Worm (Caenorhabditis elegans) whole organism, L3 larva: Measurements from ENCODE around the gene H10E21.1.

ENCODE experiments used
- R02D3.7 ChIP-seq: fragments of 150-350 bp; optimal IDR thresholded peaks from 2 replicates; lab custom pipeline; 2014; ENCODE audit warnings: missing biosample characterization, missing genetic modification characterization
- ZK546.5 ChIP-seq: sonication (generic microtip); optimal IDR thresholded peaks from 2 replicates; lab custom pipeline; 2017; ENCODE audit warnings: missing biosample characterization, missing genetic modification characterization
- aly-2 ChIP-seq: fragments of 150-350 bp; optimal IDR thresholded peaks from 2 replicates; lab custom pipeline; 2014; ENCODE audit warnings: missing biosample characterization, missing genetic modification characterization
- ama-1 ChIP-seq: fragments of 150-350 bp; optimal IDR thresholded peaks from 2 replicates; lab custom pipeline; 2018
- ceh-16 ChIP-seq: sonication (generic microtip); optimal IDR thresholded peaks from 2 replicates; lab custom pipeline; 2017; ENCODE audit warnings: missing biosample characterization, missing genetic modification characterization
- ceh-28 ChIP-seq: fragments of 150-350 bp; optimal IDR thresholded peaks from 2 replicates; lab custom pipeline; 2014; ENCODE audit warnings: missing biosample characterization, missing genetic modification reagents, missing genetic modification characterization
- ceh-82 ChIP-seq: fragments of 150-350 bp; optimal IDR thresholded peaks from 2 replicates; lab custom pipeline; 2014; ENCODE audit warnings: missing biosample characterization, missing genetic modification characterization
- ceh-9 ChIP-seq: sonication (generic microtip); optimal IDR thresholded peaks from 2 replicates; lab custom pipeline; 2018; ENCODE audit warnings: missing biosample characterization, missing genetic modification characterization
- daf-12 ChIP-seq: fragments of 150-350 bp; optimal IDR thresholded peaks from 2 replicates; lab custom pipeline; 2014; ENCODE audit warnings: missing biosample characterization, missing genetic modification reagents, missing genetic modification characterization
- egl-27 ChIP-seq: sonication (generic microtip); optimal IDR thresholded peaks from 4 replicates; lab custom pipeline; 2017; ENCODE audit warnings: missing biosample characterization, missing genetic modification reagents, missing genetic modification characterization
- egl-5 ChIP-seq: fragments of 150-350 bp; optimal IDR thresholded peaks from 2 replicates; lab custom pipeline; 2017; ENCODE audit warnings: missing biosample characterization, missing genetic modification reagents, missing genetic modification characterization, inconsistent platforms
- elt-2 ChIP-seq: sonication (generic microtip); optimal IDR thresholded peaks from 2 replicates; lab custom pipeline; 2016; ENCODE audit warnings: missing genetic modification reagents, mild to moderate bottlenecking, missing genetic modification characterization, missing compliant biosample characterization
- elt-3 ChIP-seq, 3 experiments: fragments of 150-350 bp in 1 of 3; sonication (generic microtip) in 2 of 3; optimal IDR thresholded peaks; 2 replicates in 2 of 3; 4 replicates in 1 of 3; lab custom pipeline; 2014 to 2017; ENCODE audit warnings: missing biosample characterization in 3 of 3, missing genetic modification characterization in 3 of 3
- eor-1 ChIP-seq, 2 experiments: fragments of 150-350 bp; optimal IDR thresholded peaks; 2 replicates each; lab custom pipeline; 2014 to 2018; ENCODE audit warnings: missing biosample characterization in 2 of 2, missing genetic modification characterization in 2 of 2
- fkh-10 ChIP-seq: sonication (generic microtip); optimal IDR thresholded peaks from 2 replicates; lab custom pipeline; 2017; ENCODE audit warnings: missing biosample characterization, missing genetic modification reagents, missing genetic modification characterization
- fkh-2 ChIP-seq: fragments of 150-350 bp; optimal IDR thresholded peaks from 2 replicates; lab custom pipeline; 2014; ENCODE audit warnings: missing biosample characterization, missing genetic modification reagents, missing genetic modification characterization
- fos-1 ChIP-seq: fragments of 150-350 bp; optimal IDR thresholded peaks from 2 replicates; lab custom pipeline; 2014; ENCODE audit warnings: missing biosample characterization, missing genetic modification characterization
- hmg-11 ChIP-seq: sonication (generic microtip); optimal IDR thresholded peaks from 2 replicates; lab custom pipeline; 2016; ENCODE audit warnings: missing genetic modification characterization, missing compliant biosample characterization
- jun-1 ChIP-seq: fragments of 150-350 bp; optimal IDR thresholded peaks from 2 replicates; lab custom pipeline; 2014; ENCODE audit warnings: missing biosample characterization, missing genetic modification reagents, missing genetic modification characterization
- lin-15B ChIP-seq: fragments of 150-350 bp; optimal IDR thresholded peaks from 2 replicates; lab custom pipeline; 2014; ENCODE audit warnings: missing biosample characterization, missing genetic modification characterization
- lin-39 ChIP-seq: fragments of 150-350 bp; optimal IDR thresholded peaks from 2 replicates; lab custom pipeline; 2018; ENCODE audit warnings: missing biosample characterization, missing genetic modification reagents, missing genetic modification characterization
- lsy-12 ChIP-seq: sonication (generic microtip); optimal IDR thresholded peaks from 2 replicates; lab custom pipeline; 2016; ENCODE audit warnings: mild to moderate bottlenecking, missing genetic modification characterization, missing compliant biosample characterization
- mdl-1 ChIP-seq: fragments of 150-350 bp; optimal IDR thresholded peaks from 2 replicates; lab custom pipeline; 2014; ENCODE audit warnings: missing biosample characterization, missing genetic modification characterization
- mml-1 ChIP-seq: fragments of 150-350 bp; sonication (generic microtip); optimal IDR thresholded peaks from 3 replicates; lab custom pipeline; 2014; ENCODE audit warnings: missing biosample characterization, missing genetic modification characterization
- nfya-1 ChIP-seq: sonication (generic microtip); optimal IDR thresholded peaks from 2 replicates; lab custom pipeline; 2017; ENCODE audit warnings: missing genetic modification characterization, mild to moderate bottlenecking, missing compliant biosample characterization, antibody characterized with exemption, moderate library complexity; ENCODE audit not compliant: insufficient read depth
- nhr-11 ChIP-seq: fragments of 150-350 bp; optimal IDR thresholded peaks from 2 replicates; lab custom pipeline; 2014; ENCODE audit warnings: missing biosample characterization, missing genetic modification characterization
- nhr-12 ChIP-seq: fragments of 150-350 bp; optimal IDR thresholded peaks from 2 replicates; lab custom pipeline; 2014; ENCODE audit warnings: missing biosample characterization, missing genetic modification characterization
- nhr-23 ChIP-seq: fragments of 150-350 bp; optimal IDR thresholded peaks from 2 replicates; lab custom pipeline; 2014; ENCODE audit warnings: missing biosample characterization, missing genetic modification reagents, missing genetic modification characterization
- nhr-237 ChIP-seq: fragments of 150-350 bp; optimal IDR thresholded peaks from 2 replicates; lab custom pipeline; 2014; ENCODE audit warnings: missing biosample characterization, missing genetic modification characterization
- nhr-25 ChIP-seq: sonication (generic microtip); optimal IDR thresholded peaks from 2 replicates; lab custom pipeline; 2017; ENCODE audit warnings: missing biosample characterization, missing genetic modification characterization
- nhr-43 ChIP-seq: sonication (generic microtip); optimal IDR thresholded peaks from 2 replicates; lab custom pipeline; 2016; ENCODE audit warnings: mild to moderate bottlenecking, missing genetic modification characterization, missing compliant biosample characterization; ENCODE audit not compliant: poor library complexity, severe bottlenecking
- nhr-67 ChIP-seq: fragments of 150-350 bp; optimal IDR thresholded peaks from 2 replicates; lab custom pipeline; 2014; ENCODE audit warnings: missing biosample characterization, missing genetic modification characterization
- nhr-76 ChIP-seq: fragments of 150-350 bp; sonication (generic microtip); optimal IDR thresholded peaks from 5 replicates; lab custom pipeline; 2014; ENCODE audit warnings: missing biosample characterization, missing genetic modification characterization
- nhr-77 ChIP-seq: fragments of 150-350 bp; optimal IDR thresholded peaks from 2 replicates; lab custom pipeline; 2014; ENCODE audit warnings: missing biosample characterization, missing genetic modification characterization
- pha-4 ChIP-seq: fragments of 150-350 bp; optimal IDR thresholded peaks from 2 replicates; lab custom pipeline; 2014; ENCODE audit warnings: missing biosample characterization, missing genetic modification reagents, missing genetic modification characterization
- pqm-1 ChIP-seq: fragments of 150-350 bp; optimal IDR thresholded peaks from 2 replicates; lab custom pipeline; 2017; ENCODE audit warnings: missing biosample characterization, missing genetic modification characterization, inconsistent platforms
- sea-2 ChIP-seq: fragments of 150-350 bp; sonication (generic microtip); optimal IDR thresholded peaks from 4 replicates; lab custom pipeline; 2014; ENCODE audit warnings: missing biosample characterization, missing genetic modification reagents, missing genetic modification characterization
- skn-1 ChIP-seq: fragments of 150-350 bp; optimal IDR thresholded peaks from 2 replicates; lab custom pipeline; 2014; ENCODE audit warnings: missing biosample characterization, missing genetic modification characterization
- snpc-4 ChIP-seq: fragments of 150-350 bp; optimal IDR thresholded peaks from 2 replicates; lab custom pipeline; 2014; ENCODE audit warnings: missing biosample characterization, missing genetic modification characterization
- tbx-2 ChIP-seq: sonication (generic microtip); optimal IDR thresholded peaks from 2 replicates; lab custom pipeline; 2016; ENCODE audit warnings: mild to moderate bottlenecking, missing genetic modification characterization, missing compliant biosample characterization
- unc-39 ChIP-seq: sonication (generic microtip); optimal IDR thresholded peaks from 4 replicates; lab custom pipeline; 2017; ENCODE audit warnings: missing biosample characterization, missing genetic modification characterization
- unc-62 ChIP-seq: fragments of 150-350 bp; sonication (generic microtip); optimal IDR thresholded peaks from 4 replicates; lab custom pipeline; 2014; ENCODE audit warnings: missing biosample characterization, missing genetic modification reagents, missing genetic modification characterization
- zag-1 ChIP-seq: fragments of 150-350 bp; optimal IDR thresholded peaks from 2 replicates; lab custom pipeline; 2014; ENCODE audit warnings: missing biosample characterization, missing genetic modification characterization
- ztf-11 ChIP-seq: fragments of 150-350 bp; optimal IDR thresholded peaks from 2 replicates; lab custom pipeline; 2014; ENCODE audit warnings: missing biosample characterization, missing genetic modification characterization
- ztf-4 ChIP-seq: fragments of 150-350 bp; optimal IDR thresholded peaks from 2 replicates; lab custom pipeline; 2014; ENCODE audit warnings: missing biosample characterization, missing genetic modification characterization

H10E21.1 gene

ce11 chrIII:51622-52021, 36.0 kb downstream of the H10E21.1 start:
- TF ChIP-seq ceh-16 (tag; lab: Kevin White, UChicago) (no peak), elt-3 (tag; optimal IDR thresholded peaks at IDR 0.05; lab: Kevin White, UChicago) (no peak), pha-4 (no peak), nhr-11 (no peak), eor-1 (tag; optimal IDR thresholded peaks at IDR 0.05; lab: Kevin White, UChicago) (no peak), lsy-12 (no peak)

ce11 chrIII:53696-54095, 38.1 kb downstream of the H10E21.1 start:
- TF ChIP-seq pha-4 (no peak), ztf-11 (tag; lab: Kevin White, UChicago) (no peak), nhr-25 (tag; lab: Kevin White, UChicago) (no peak), nhr-76 (tag; lab: Kevin White, UChicago) (no peak), R02D3.7 (tag; lab: Kevin White, UChicago) (no peak)
- TF ChIP-seq, all 47 proteins: peak for 0

ce11 chrIII:61045-61444, 45.5 kb downstream of the H10E21.1 start, which contains the start of gene btb-5:
Gene btb-5, minus strand, starts transcription at chrIII:61145.
- TF ChIP-seq ZK546.5 (tag; lab: Kevin White, UChicago) (no peak), nhr-25 (tag; lab: Kevin White, UChicago) (no peak), unc-39 (tag; lab: Kevin White, UChicago) (no peak), fkh-10 (no peak), snpc-4 (tag; lab: Kevin White, UChicago) (no peak), ztf-4 (tag; lab: Kevin White, UChicago) (no peak), ceh-28 (tag; lab: Kevin White, UChicago) (no peak), sea-2 (GFP tag; lab: Kevin White, UChicago) (no peak), mml-1 (tag; lab: Kevin White, UChicago) (no peak), ama-1 (lab: Kevin White, UChicago) (no peak), nhr-11 (no peak), ceh-9 (no peak)
- TF ChIP-seq, all 47 proteins: peak for 0

ce11 chrIII:62383-62873, 46.9 kb downstream of the H10E21.1 start:
- TF ChIP-seq unc-39 (tag; lab: Kevin White, UChicago) (no peak), nhr-11 (no peak), nfya-1 (tag; lab: Kevin White, UChicago) (no peak), R02D3.7 (tag; lab: Kevin White, UChicago) (no peak), nhr-25 (tag; lab: Kevin White, UChicago) (no peak), fkh-2 (tag; lab: Kevin White, UChicago) (no peak), egl-5 (tag; lab: Kevin White, UChicago) (no peak), ZK546.5 (tag; lab: Kevin White, UChicago) (no peak), nhr-77 (no peak), ztf-11 (tag; lab: Kevin White, UChicago) (no peak), fos-1 (no peak), fkh-10 (no peak), pha-4 (peak; percentile 34), nhr-237 (no peak), pqm-1 (no peak), lin-15B (tag; lab: Kevin White, UChicago) (no peak), mml-1 (tag; lab: Kevin White, UChicago) (no peak), elt-3 (tag; optimal IDR thresholded peaks at IDR 0.05; lab: Kevin White, UChicago) (peak in 1 of 3 experiments; percentile 78), ceh-82 (tag; lab: Kevin White, UChicago) (no peak), daf-12 (no peak), tbx-2 (tag; lab: Kevin White, UChicago) (peak; percentile 58), egl-27 (no peak), nhr-67 (tag; lab: Kevin White, UChicago) (no peak), eor-1 (tag; optimal IDR thresholded peaks at IDR 0.05; lab: Kevin White, UChicago) (no peak), ceh-28 (tag; lab: Kevin White, UChicago) (no peak), nhr-76 (tag; lab: Kevin White, UChicago) (no peak), unc-62 (GFP tag; lab: Kevin White, UChicago) (no peak), aly-2 (tag; lab: Kevin White, UChicago) (no peak), lsy-12 (no peak), sea-2 (GFP tag; lab: Kevin White, UChicago) (no peak), mdl-1 (tag; lab: Kevin White, UChicago) (no peak), nhr-43 (tag; lab: Kevin White, UChicago) (peak; percentile 10), lin-39 (tag; lab: Kevin White, UChicago) (peak; percentile 13), jun-1 (no peak), nhr-12 (tag; lab: Kevin White, UChicago) (no peak), ama-1 (lab: Kevin White, UChicago) (peak; percentile 41), ceh-16 (tag; lab: Kevin White, UChicago) (no peak), ceh-9 (no peak), zag-1 (peak; percentile 28), elt-2 (tag; lab: Kevin White, UChicago) (no peak), hmg-11 (tag; lab: Kevin White, UChicago) (no peak), skn-1 (tag; lab: Kevin White, UChicago) (no peak), snpc-4 (tag; lab: Kevin White, UChicago) (no peak), nhr-23 (tag; lab: Kevin White, UChicago) (peak; percentile 1)
